Worm (Caenorhabditis elegans): ENCODE data around the gene R05A10.2.

- TF ChIP-seq lin-13 (GFP tag; optimal IDR thresholded peaks at IDR 0.05) = no peak
- no peak for TF ChIP-seq lsy-2 (tag; optimal IDR thresholded peaks at IDR 0.05)
- no peak for TF ChIP-seq egl-27 (tag; optimal IDR thresholded peaks at IDR 0.05)
- TF ChIP-seq skn-1 (tag; optimal IDR thresholded peaks at IDR 0.05) = no peak
- TF ChIP-seq nhr-10 (tag; optimal IDR thresholded peaks at IDR 0.05) = no peak
- no peak for TF ChIP-seq fos-1 (tag; optimal IDR thresholded peaks at IDR 0.05)
- no peak for TF ChIP-seq unc-39 (tag; optimal IDR thresholded peaks at IDR 0.05)
These were observed 26.1 kb downstream of the R05A10.2 start, which contains the start of gene F02H6.3 for ce11 chrIV:14203162-14203561.

Measured in whole organism, L2 larva.